Fruit fly (Drosophila melanogaster): Measurements from ENCODE around the gene CG32095.

Gene CG32095

dm6 chr3L:11825560-11826153, at the start of gene CG32095:
Gene CG32095, minus strand, starts transcription at chr3L:11825732.
- no peak for TF ChIP-seq CG17801 (GFP tag; optimal IDR thresholded peaks at IDR 0.05; ENCODE audit: partially characterized antibody)

dm6 chr3L:11874758-11875157, 49.2 kb upstream of the CG32095 start:
- TF ChIP-seq CG17801 (GFP tag; optimal IDR thresholded peaks at IDR 0.05; ENCODE audit: partially characterized antibody) = no peak

DNA sequence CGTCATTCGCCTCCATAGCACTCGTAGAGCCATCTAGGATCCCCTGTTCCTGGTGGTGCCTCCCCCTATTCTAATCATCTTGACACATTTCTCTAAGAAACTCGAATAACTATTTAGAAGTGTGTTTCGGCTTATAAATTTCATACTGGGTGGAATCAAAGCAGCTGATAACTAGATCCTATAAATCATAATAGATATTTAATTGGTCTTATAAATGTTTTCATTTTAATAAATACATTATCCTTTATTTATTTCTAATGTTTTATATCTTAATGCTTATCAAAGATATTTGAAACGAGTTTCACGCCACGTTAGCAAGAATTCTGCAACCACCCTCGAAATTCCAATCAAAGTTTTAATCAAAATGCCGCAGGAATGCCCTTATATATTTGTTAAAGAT, 45.7 kb upstream of the CG32095 start, which contains the start of gene CG5906:
CG5906 (minus strand) TSS at position 101 of the 400 bp plus-strand sequence.
- TF ChIP-seq CG17801 (GFP tag; optimal IDR thresholded peaks at IDR 0.05; ENCODE audit: partially characterized antibody) = no peak

- no peak for TF ChIP-seq CG17801 (GFP tag; optimal IDR thresholded peaks at IDR 0.05; ENCODE audit: partially characterized antibody)
Measured at dm6 chr3L:11869328-11869727, 43.8 kb upstream of the CG32095 start.

- TF ChIP-seq CG17801 (GFP tag; optimal IDR thresholded peaks at IDR 0.05; ENCODE audit: partially characterized antibody) = no peak
Measured at dm6 chr3L:11863587-11863986, 38.1 kb upstream of the CG32095 start.

dm6 chr3L:11862266-11862665, 36.7 kb upstream of the CG32095 start:
- no peak for TF ChIP-seq CG17801 (GFP tag; optimal IDR thresholded peaks at IDR 0.05; ENCODE audit: partially characterized antibody)

- TF ChIP-seq CG17801 (GFP tag; optimal IDR thresholded peaks at IDR 0.05; ENCODE audit: partially characterized antibody) = no peak
Measured at dm6 chr3L:11858745-11859144, 33.2 kb upstream of the CG32095 start.

DNA sequence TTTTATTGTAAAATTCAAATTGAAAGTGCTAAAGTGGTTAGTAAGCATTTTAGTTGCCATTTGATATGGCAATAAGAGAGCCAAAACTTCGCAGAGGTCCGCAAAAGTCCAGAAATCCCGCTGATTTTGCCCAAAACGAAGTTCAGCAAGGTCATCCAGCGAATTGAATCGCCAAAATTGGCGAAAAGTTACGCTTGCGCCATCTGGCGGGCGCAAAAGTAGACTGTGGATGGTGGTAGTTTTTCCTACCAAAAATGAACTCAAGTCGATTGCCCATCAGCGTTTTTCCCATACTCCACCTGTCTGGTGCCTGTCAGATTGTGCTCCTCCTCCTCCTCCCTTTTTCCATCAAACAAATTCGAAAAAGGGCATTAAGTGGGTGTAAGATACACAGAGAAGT, 27.4 kb upstream of the CG32095 start:
- TF ChIP-seq CG17801 (GFP tag; optimal IDR thresholded peaks at IDR 0.05; ENCODE audit: partially characterized antibody) = no peak

- TF ChIP-seq CG17801 (GFP tag; optimal IDR thresholded peaks at IDR 0.05; ENCODE audit: partially characterized antibody) = no peak
Measured at dm6 chr3L:11847703-11848102, 22.2 kb upstream of the CG32095 start, which contains the start of gene CG12521. Gene CG12521, minus strand, starts transcription at chr3L:11847803.

- no peak for TF ChIP-seq CG17801 (GFP tag; optimal IDR thresholded peaks at IDR 0.05; ENCODE audit: partially characterized antibody)
Measured at dm6 chr3L:11836575-11837077, 11.1 kb upstream of the CG32095 start, which contains the start of gene CG43064. Gene CG43064, minus strand, starts transcription at chr3L:11836721.

dm6 chr3L:11833296-11833717, 7.8 kb upstream of the CG32095 start, which contains the start of gene CycA:
Gene CycA, minus strand, starts transcription at chr3L:11833578.
- TF ChIP-seq CG17801 (GFP tag; optimal IDR thresholded peaks at IDR 0.05; ENCODE audit: partially characterized antibody) = peak; percentile 21

dm6 chr3L:11832360-11833295, 7.1 kb upstream of the CG32095 start:
- TF ChIP-seq CG17801 (GFP tag; optimal IDR thresholded peaks at IDR 0.05; ENCODE audit: partially characterized antibody) = no peak

DNA sequence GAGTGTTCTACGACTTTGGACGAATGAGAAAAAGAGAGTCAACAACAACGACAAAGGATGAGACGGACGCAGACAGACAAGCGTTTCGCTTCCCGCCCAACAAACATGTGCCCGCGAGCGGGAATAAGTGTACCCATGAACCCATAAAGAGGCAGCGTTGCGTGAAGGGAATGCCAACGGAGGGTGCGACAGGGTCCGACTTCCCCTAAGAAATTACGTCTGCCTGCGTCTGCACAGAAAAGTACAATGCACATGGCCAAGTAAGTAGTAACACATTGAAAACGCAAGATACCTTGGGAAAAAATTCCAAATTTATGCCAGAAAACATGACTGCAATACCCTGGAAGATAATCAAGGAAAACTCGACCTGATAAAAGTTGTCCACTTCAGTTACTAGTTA, 5.7 kb upstream of the CG32095 start:
- no peak for TF ChIP-seq CG17801 (GFP tag; optimal IDR thresholded peaks at IDR 0.05; ENCODE audit: partially characterized antibody)

DNA sequence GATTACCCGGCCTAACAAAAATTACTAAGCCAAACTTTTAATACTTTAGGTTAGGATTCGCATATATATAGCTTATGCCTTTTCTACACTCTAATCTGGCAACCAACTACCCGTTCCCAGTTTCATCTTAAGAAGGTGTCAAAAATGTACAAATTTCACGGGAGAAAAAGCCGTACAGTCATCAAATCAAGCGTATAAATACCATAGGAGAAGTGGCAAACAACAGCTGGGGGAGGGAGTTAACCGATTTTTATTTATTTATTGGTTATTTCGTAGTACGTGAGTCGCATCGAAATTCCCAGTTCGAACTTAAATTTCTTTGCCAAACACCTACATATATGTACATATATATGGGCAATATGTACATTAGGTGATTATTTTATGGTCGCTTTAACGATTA, 3.2 kb upstream of the CG32095 start, which contains the start of gene CG7264:
CG7264 (plus strand) TSS at position 301 of the 400 bp plus-strand sequence.
- no peak for TF ChIP-seq CG17801 (GFP tag; optimal IDR thresholded peaks at IDR 0.05; ENCODE audit: partially characterized antibody)
